Worm (Caenorhabditis elegans) whole organism, L3 larva: ENCODE results near the gene srw-34.

Experiments used
- ceh-28 ChIP-seq: fragments of 150-350 bp; optimal IDR thresholded peaks from 2 replicates; lab custom pipeline; 2014; ENCODE audit warnings: missing biosample characterization, missing genetic modification reagents, missing genetic modification characterization
- fos-1 ChIP-seq: fragments of 150-350 bp; optimal IDR thresholded peaks from 2 replicates; lab custom pipeline; 2014; ENCODE audit warnings: missing biosample characterization, missing genetic modification characterization
- lin-39 ChIP-seq: fragments of 150-350 bp; optimal IDR thresholded peaks from 2 replicates; lab custom pipeline; 2018; ENCODE audit warnings: missing biosample characterization, missing genetic modification reagents, missing genetic modification characterization
- pqm-1 ChIP-seq: fragments of 150-350 bp; optimal IDR thresholded peaks from 2 replicates; lab custom pipeline; 2017; ENCODE audit warnings: missing biosample characterization, missing genetic modification characterization, inconsistent platforms
- ztf-4 ChIP-seq: fragments of 150-350 bp; optimal IDR thresholded peaks from 2 replicates; lab custom pipeline; 2014; ENCODE audit warnings: missing biosample characterization, missing genetic modification characterization

DNA sequence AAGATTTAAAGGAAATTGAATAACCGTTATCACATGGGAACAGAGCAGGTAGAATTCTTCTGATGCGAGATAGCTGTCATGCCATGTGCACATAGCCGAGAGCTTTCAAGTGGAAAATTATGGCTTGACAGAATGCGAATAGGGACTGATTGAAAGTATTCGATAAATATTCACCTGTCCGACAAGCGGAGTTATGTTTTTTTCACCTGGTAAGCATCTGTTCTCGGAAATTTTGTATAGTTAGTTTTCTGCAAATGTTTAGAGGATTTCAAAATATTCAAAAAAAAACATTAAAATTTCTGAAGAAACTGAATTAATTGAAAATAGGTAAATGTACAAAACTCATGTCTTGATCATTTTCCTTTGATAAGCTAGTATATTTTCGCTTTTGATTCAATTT lies 24.6 kb downstream of the srw-34 start, which contains the start of gene srh-136:
- no peak for TF ChIP-seq ceh-28 (tag; lab: Kevin White, UChicago)
- no peak for TF ChIP-seq lin-39 (tag; lab: Kevin White, UChicago)
- no peak for TF ChIP-seq fos-1 (tag; lab: Kevin White, UChicago)
- no peak for TF ChIP-seq ztf-4
- no peak for TF ChIP-seq pqm-1 (tag; lab: Kevin White, UChicago)
